Fruit fly (Drosophila melanogaster) whole organism, pupa: ENCODE data around the gene CG17751.

Experiments
- CG34367 ChIP-seq: fragments of 200-800 bp; sonication (Bioruptor generic); optimal IDR thresholded peaks from 2 replicates; lab custom pipeline; 2018; ENCODE audit warnings: missing biosample characterization, mild to moderate bottlenecking, missing genetic modification characterization
- D1 ChIP-seq: fragments of 200-800 bp; sonication (Bioruptor generic); optimal IDR thresholded peaks from 2 replicates; lab custom pipeline; 2018; ENCODE audit warnings: missing biosample characterization, mild to moderate bottlenecking, missing genetic modification characterization, moderate library complexity

DNA sequence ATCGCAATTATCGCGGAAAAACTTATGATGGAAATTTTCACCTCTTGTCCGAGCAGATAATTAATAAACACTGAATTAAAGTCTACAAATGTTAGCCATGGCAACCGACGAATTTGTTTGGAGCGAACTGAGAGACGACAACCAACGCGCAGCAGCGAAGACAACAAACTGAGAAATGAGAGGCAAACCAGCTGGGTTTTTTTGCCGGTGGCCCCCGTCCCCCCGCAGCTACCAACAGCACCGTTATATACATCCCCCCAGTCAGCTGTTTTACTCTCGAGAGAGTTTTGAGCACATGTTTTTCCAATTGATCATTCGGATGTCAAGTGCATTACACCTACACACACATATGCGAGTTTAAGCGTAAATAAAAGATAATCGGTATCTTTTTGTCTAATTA, 34.0 kb downstream of the CG17751 start:
- TF ChIP-seq CG34367 (tag; lab: Kevin White, UChicago) = no peak
- TF ChIP-seq D1 (tag; lab: Kevin White, UChicago) = no peak
